Worm (Caenorhabditis elegans): ENCODE measurements around the gene rrsr-1.

rrsr-1 gene

DNA sequence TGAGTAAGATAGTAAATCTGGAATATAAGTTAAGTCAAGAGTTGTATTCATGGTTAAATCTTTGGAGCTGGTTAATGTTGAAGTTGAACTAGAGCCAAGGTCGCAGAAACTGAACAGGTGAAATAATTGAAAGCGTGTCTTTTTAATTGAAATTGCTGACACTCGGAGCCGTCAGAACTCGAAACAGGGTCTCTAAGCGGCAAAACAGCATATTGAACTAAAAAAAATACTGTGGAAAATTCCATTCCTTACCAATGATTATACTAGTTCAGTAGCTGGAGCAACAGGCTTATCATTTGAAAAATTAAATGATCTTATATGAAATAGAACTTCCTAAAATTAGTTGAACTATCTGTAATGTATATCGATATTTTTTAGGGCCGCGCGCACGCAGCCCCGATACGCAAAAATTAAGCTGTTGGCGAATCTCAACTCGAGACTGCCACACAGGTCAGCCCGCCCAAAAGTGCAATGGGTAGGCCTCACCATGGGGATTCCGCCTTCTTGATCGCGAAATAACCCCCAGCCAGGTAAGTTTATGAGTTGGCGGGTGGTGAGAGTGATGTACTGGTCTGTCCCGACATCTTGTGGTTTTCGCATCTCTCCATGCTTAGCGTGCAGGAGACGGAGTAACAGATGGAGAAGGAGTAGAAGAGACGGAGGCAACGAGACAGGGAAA lies 43.5 kb upstream of the rrsr-1 start, which contains the start of gene srz-97 (continued):
- TF ChIP-seq ccch-3 (GFP tag; optimal IDR thresholded peaks at IDR 0.05): no peak
- peak; percentile 94 for TF ChIP-seq snpc-4 (GFP tag; optimal IDR thresholded peaks at IDR 0.05)
- peak; percentile 93 to 99 (median 98) for TF ChIP-seq snpc-4 (tag; optimal IDR thresholded peaks at IDR 0.05)
- no peak for TF ChIP-seq nhr-27 (tag; optimal IDR thresholded peaks at IDR 0.05)
- TF ChIP-seq lin-54 (GFP tag; optimal IDR thresholded peaks at IDR 0.05): peak; percentile 13
- no peak for TF ChIP-seq nhr-90 (tag; optimal IDR thresholded peaks at IDR 0.05)
- peak; percentile 37; the same call in 1 of the 2 replicates for TF ChIP-seq ekl-4 (GFP tag; IDR thresholded peaks at IDR 0.05)
- TF ChIP-seq ceh-100 (GFP tag; IDR thresholded peaks at IDR 0.05): 0 out of 2 replicates have a peak, but pooled peaks have one; percentile 42
- TF ChIP-seq somi-1 (GFP tag; optimal IDR thresholded peaks at IDR 0.05): no peak
- TF ChIP-seq pbrm-1 (GFP tag; IDR thresholded peaks at IDR 0.05): peak; percentile 79
- TF ChIP-seq ztf-25 (GFP tag; IDR thresholded peaks at IDR 0.05): no peak
- no peak for TF ChIP-seq lin-40 (tag; optimal IDR thresholded peaks at IDR 0.05)
- TF ChIP-seq madf-10 (tag; optimal IDR thresholded peaks at IDR 0.05): peak; percentile 12
- TF ChIP-seq F37B4.10 (GFP tag; IDR thresholded peaks at IDR 0.05): 0 out of 2 replicates have a peak, but pooled peaks have one; percentile 73
- peak; percentile 88 for TF ChIP-seq dox-1 (GFP tag; IDR thresholded peaks at IDR 0.05)
- no peak for TF ChIP-seq lag-1 (GFP tag; IDR thresholded peaks at IDR 0.05)
- TF ChIP-seq die-1 (tag; optimal IDR thresholded peaks at IDR 0.05): peak; percentile 32
- no peak for TF ChIP-seq ztf-22 (GFP tag; optimal IDR thresholded peaks at IDR 0.05)
- peak; percentile 65 for TF ChIP-seq F49E8.2 (tag; optimal IDR thresholded peaks at IDR 0.05; ENCODE audit: insufficient read depth)
- TF ChIP-seq sdz-38 (tag; optimal IDR thresholded peaks at IDR 0.05): no peak
- TF ChIP-seq let-607 (tag; optimal IDR thresholded peaks at IDR 0.05): no peak
- TF ChIP-seq mxl-1 (tag; optimal IDR thresholded peaks at IDR 0.05): no peak
- no peak for TF ChIP-seq atf-7 (tag; optimal IDR thresholded peaks at IDR 0.05)
- no peak for TF ChIP-seq lin-35 (GFP tag; optimal IDR thresholded peaks at IDR 0.05)
- no peak for TF ChIP-seq pha-4 (tag; optimal IDR thresholded peaks at IDR 0.05)
- TF ChIP-seq F33H1.4 (GFP tag; IDR thresholded peaks at IDR 0.05): peak; percentile 35; the same call in 1 of the 2 replicates
- no peak for TF ChIP-seq Y53F4B.3 (GFP tag; IDR thresholded peaks at IDR 0.05)
- no peak for TF ChIP-seq hlh-12 (tag; optimal IDR thresholded peaks at IDR 0.05)
- TF ChIP-seq snpc-1.1 (tag; optimal IDR thresholded peaks at IDR 0.05; ENCODE audit: insufficient read depth): peak; percentile 93
- TF ChIP-seq Y67H2A.10 (GFP tag; conservative IDR thresholded peaks at IDR 0.05): no peak
- no peak for TF ChIP-seq rpc-1 (optimal IDR thresholded peaks at IDR 0.05)
- TF ChIP-seq rpc-1 (tag; optimal IDR thresholded peaks at IDR 0.05): no peak
- TF ChIP-seq ZK185.1 (tag; optimal IDR thresholded peaks at IDR 0.05; ENCODE audit: poor library complexity, severe bottlenecking): peak; percentile 13
- TF ChIP-seq mel-28 (tag; optimal IDR thresholded peaks at IDR 0.05; ENCODE audit: borderline replicate concordance): no peak
- no peak for TF ChIP-seq unc-62 (GFP tag; optimal IDR thresholded peaks at IDR 0.05)
- no peak for TF ChIP-seq B0035.1 (tag; optimal IDR thresholded peaks at IDR 0.05)
- TF ChIP-seq F57C9.4 (tag; optimal IDR thresholded peaks at IDR 0.05): no peak
- TF ChIP-seq F23B12.7 (tag; optimal IDR thresholded peaks at IDR 0.05; ENCODE audit: insufficient read depth): no peak
- peak; percentile 84 for TF ChIP-seq attf-6 (GFP tag; IDR thresholded peaks at IDR 0.05)
- TF ChIP-seq F22D6.2 (tag; optimal IDR thresholded peaks at IDR 0.05): no peak
- no peak for TF ChIP-seq efl-1 (GFP tag; optimal IDR thresholded peaks at IDR 0.05)
- no peak for TF ChIP-seq ztf-3 (GFP tag; optimal IDR thresholded peaks at IDR 0.05)
- peak; percentile 62 for TF ChIP-seq B0336.3 (GFP tag; IDR thresholded peaks at IDR 0.05)
- no peak for TF ChIP-seq aptf-3 (GFP tag; IDR thresholded peaks at IDR 0.05)
- no peak for TF ChIP-seq C17E4.6 (GFP tag; IDR thresholded peaks at IDR 0.05)
- TF ChIP-seq B0261.1 (tag; optimal IDR thresholded peaks at IDR 0.05): peak; percentile 17
- peak; percentile 65 for TF ChIP-seq nfyb-1 (GFP tag; IDR thresholded peaks at IDR 0.05)
- no peak for TF ChIP-seq T07F8.4 (tag; optimal IDR thresholded peaks at IDR 0.05)
